Fruit fly (Drosophila melanogaster): ENCODE results near the gene CG9004.

CG9004 gene

dm6 chr3L:2417399-2418040 lies 44.0 kb downstream of the CG9004 start (continued):
- TF ChIP-seq Hand (GFP tag; optimal IDR thresholded peaks at IDR 0.05) (peak; percentile 49), Hr51 (GFP tag; optimal IDR thresholded peaks at IDR 0.05) (peak in 1 of 2 experiments; percentile 88), Hmr (GFP tag; optimal IDR thresholded peaks at IDR 0.05) (peak; percentile 78), Ptx1 (GFP tag; IDR thresholded peaks at IDR 0.05) (peak; percentile 83), CG11504 (tag; optimal IDR thresholded peaks at IDR 0.05) (peak; percentile 87), CG1603 (tag; optimal IDR thresholded peaks at IDR 0.05) (peak; percentile 38), CG33213 (GFP tag; optimal IDR thresholded peaks at IDR 0.05) (no peak), CG15514 (GFP tag; optimal IDR thresholded peaks at IDR 0.05) (peak; percentile 35), Chrac-16 (GFP tag; optimal IDR thresholded peaks at IDR 0.05) (peak; percentile 48), Fer3 (tag; optimal IDR thresholded peaks at IDR 0.05) (peak; percentile 61), CG10274 (GFP tag; optimal IDR thresholded peaks at IDR 0.05) (peak; percentile 62), kay (GFP tag; optimal IDR thresholded peaks at IDR 0.05) (peak; percentile 43), CG12391 (tag; optimal IDR thresholded peaks at IDR 0.05) (peak; percentile 80), nau (GFP tag; optimal IDR thresholded peaks at IDR 0.05) (peak; percentile 73), repo (GFP tag; optimal IDR thresholded peaks at IDR 0.05) (no peak), CG3407 (GFP tag; optimal IDR thresholded peaks at IDR 0.05) (peak; percentile 56), pum (GFP tag; optimal IDR thresholded peaks at IDR 0.05) (peak; percentile 27), CG8388 (GFP tag; optimal IDR thresholded peaks at IDR 0.05) (peak; percentile 67), fd96Cb (tag; optimal IDR thresholded peaks at IDR 0.05) (peak; percentile 74), CG11696 (GFP tag; IDR thresholded peaks at IDR 0.05) (no peak), CG6654 (GFP tag; optimal IDR thresholded peaks at IDR 0.05) (peak; percentile 34), shn (GFP tag; optimal IDR thresholded peaks at IDR 0.05) (no peak), CG7556 (GFP tag; optimal IDR thresholded peaks at IDR 0.05) (peak; percentile 87), Ets65A (GFP tag) (peak; percentile 88), fd64A (GFP tag; optimal IDR thresholded peaks at IDR 0.05) (no peak), CG17802 (tag; optimal IDR thresholded peaks at IDR 0.05) (peak; percentile 13), ind (GFP tag; optimal IDR thresholded peaks at IDR 0.05) (peak; percentile 69), her (GFP tag; optimal IDR thresholded peaks at IDR 0.05) (no peak), CG2889 (GFP tag; IDR thresholded peaks at IDR 0.05) (no peak), zen (tag; optimal IDR thresholded peaks at IDR 0.05) (peak; percentile 29), hth (optimal IDR thresholded peaks at IDR 0.05) (no peak), Ets97D (GFP tag; optimal IDR thresholded peaks at IDR 0.05) (no peak), lbe (GFP tag; optimal IDR thresholded peaks at IDR 0.05) (peak; percentile 74), Hr78 (GFP tag; optimal IDR thresholded peaks at IDR 0.05) (peak in 1 of 2 experiments; percentile 71), z (GFP tag; IDR thresholded peaks at IDR 0.05) (no peak), HLH3B (GFP tag; IDR thresholded peaks at IDR 0.05) (peak; percentile 51; the same call in 1 of the 2 replicates), vvl (GFP tag; IDR thresholded peaks at IDR 0.05) (peak; percentile 39; the same call in 1 of the 2 replicates), twi (tag; optimal IDR thresholded peaks at IDR 0.05) (peak; percentile 59), CG31224 (GFP tag; IDR thresholded peaks at IDR 0.05) (peak; percentile 41; the same call in 1 of the 2 replicates), CG4360 (GFP tag; IDR thresholded peaks at IDR 0.05) (peak; percentile 65), bigmax (GFP tag; optimal IDR thresholded peaks at IDR 0.05) (no peak), D (optimal IDR thresholded peaks at IDR 0.05) (no peak), D (GFP tag; optimal IDR thresholded peaks at IDR 0.05) (peak; percentile 75), CG18476 (GFP tag; optimal IDR thresholded peaks at IDR 0.05) (peak; percentile 47), Dfd (GFP tag; optimal IDR thresholded peaks at IDR 0.05) (peak in 1 of 2 experiments; percentile 6), CG1529 (GFP tag; optimal IDR thresholded peaks at IDR 0.05) (peak; percentile 72), CG17568 (GFP tag; optimal IDR thresholded peaks at IDR 0.05) (peak; percentile 31), Med (GFP tag) (peak; percentile 51), CG11723 (GFP tag; optimal IDR thresholded peaks at IDR 0.05) (peak; percentile 68), Lhr (GFP tag; optimal IDR thresholded peaks at IDR 0.05) (no peak)
